Worm (Caenorhabditis elegans) whole organism, L2 larva: ENCODE data around the gene gap-1.

ENCODE experiments used
- gmeb-1 ChIP-seq: fragments of 150-350 bp; optimal IDR thresholded peaks from 2 replicates; lab custom pipeline; 2014; ENCODE audit warnings: missing biosample characterization, missing genetic modification characterization
- lsy-2 ChIP-seq, 2 experiments: fragments of 150-350 bp in 1 of 2; sonication (generic microtip) in 1 of 2; optimal IDR thresholded peaks; 2 replicates each; lab custom pipeline; 2014 to 2017; ENCODE audit warnings: missing biosample characterization in 2 of 2, missing genetic modification characterization in 2 of 2
- nhr-25 ChIP-seq: fragments of 150-350 bp; sonication (generic microtip); optimal IDR thresholded peaks from 3 replicates; lab custom pipeline; 2014; ENCODE audit warnings: missing biosample characterization, missing genetic modification characterization
- nhr-6 ChIP-seq: fragments of 150-350 bp; optimal IDR thresholded peaks from 2 replicates; lab custom pipeline; 2014; ENCODE audit warnings: missing biosample characterization, missing genetic modification characterization
- ztf-1 ChIP-seq: fragments of 200-800 bp; sonication (Bioruptor generic); conservative IDR thresholded peaks from 2 replicates; pipeline ENCODE4 v1.3.6; 2022; ENCODE audit warnings: missing genetic modification characterization, missing compliant biosample characterization

DNA sequence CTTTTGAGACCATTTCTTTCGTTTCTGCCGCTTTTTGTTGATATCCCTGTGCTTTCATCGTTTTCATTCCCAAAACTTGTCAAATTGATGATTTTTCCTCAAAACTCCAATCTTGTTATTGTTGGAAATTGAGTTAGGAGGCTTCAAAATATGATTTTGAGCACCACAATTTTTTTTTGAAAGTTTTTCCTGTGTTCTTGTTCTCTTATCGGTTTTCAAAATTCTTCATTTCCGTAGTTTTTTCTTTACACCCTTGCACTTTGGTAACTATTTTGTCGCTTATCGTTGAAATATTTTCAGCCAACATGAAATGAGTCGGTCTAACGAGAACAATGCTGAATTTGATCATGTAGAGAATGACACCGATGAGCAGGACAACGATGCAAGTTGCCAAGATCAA is 11.7 kb upstream of the gap-1 start, which contains the start of gene F48B9.1:
- no peak for TF ChIP-seq nhr-6
- no peak for TF ChIP-seq lsy-2 (tag; optimal IDR thresholded peaks at IDR 0.05; lab: Kevin White, UChicago)
- TF ChIP-seq nhr-25 (tag; lab: Kevin White, UChicago) = no peak
- no peak for TF ChIP-seq gmeb-1 (tag; lab: Kevin White, UChicago)
- no peak for TF ChIP-seq ztf-1 (GFP tag; lab: Robert Waterston, UW)
